Worm (Caenorhabditis elegans) whole organism, L2 larva: ENCODE data around the gene str-38.

Experiments
- ZK546.5 ChIP-seq: sonication (generic microtip); optimal IDR thresholded peaks from 2 replicates; lab custom pipeline; 2017; ENCODE audit warnings: missing biosample characterization, missing genetic modification characterization
- aly-2 ChIP-seq: fragments of 150-350 bp; optimal IDR thresholded peaks from 2 replicates; lab custom pipeline; 2014; ENCODE audit warnings: missing biosample characterization, missing genetic modification characterization

DNA sequence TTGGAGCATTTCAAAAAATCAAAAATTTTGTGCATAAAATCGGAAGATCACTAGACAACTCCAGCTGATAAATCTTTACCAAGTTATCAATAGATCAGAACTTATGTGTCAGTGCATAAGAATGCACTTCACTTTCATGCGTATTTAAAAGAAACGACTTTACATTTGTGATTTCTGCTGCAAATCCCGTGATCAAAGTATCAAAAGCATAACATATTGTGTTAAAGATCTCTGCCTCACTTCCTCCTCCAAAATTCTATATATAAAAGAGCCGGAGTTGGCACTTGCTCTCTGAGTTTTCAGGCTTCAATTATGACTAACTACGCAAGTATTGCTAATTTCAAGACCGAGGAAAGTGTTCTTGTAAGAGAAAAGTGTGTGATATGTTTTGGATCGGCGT, 38.4 kb downstream of the str-38 start, which contains the start of gene nhr-198:
- TF ChIP-seq aly-2 (tag; lab: Kevin White, UChicago): no peak
- TF ChIP-seq ZK546.5 (tag; lab: Kevin White, UChicago): no peak
